Fruit fly (Drosophila melanogaster) whole organism, embryonic: ENCODE results near the gene CG3119.

Experiments used
- BEAF-32 ChIP-seq: fragments of 200-800 bp; sonication (Bioruptor generic); optimal IDR thresholded peaks from 3 replicates; lab custom pipeline; 2017; ENCODE audit warnings: missing biosample characterization, missing genetic modification characterization, mild to moderate bottlenecking, moderate library complexity, missing genetic modification reagents
- Bgb ChIP-seq: fragments of 200-800 bp; sonication (Bioruptor generic); IDR thresholded peaks from 2 replicates; pipeline ENCODE4 v1.3.6; 2022; ENCODE audit warnings: missing biosample characterization, missing genetic modification characterization; ENCODE audit not compliant: partially characterized antibody
- BtbVII ChIP-seq: fragments of 200-800 bp; sonication (Bioruptor generic); optimal IDR thresholded peaks from 3 replicates; lab custom pipeline; 2017; ENCODE audit warnings: missing biosample characterization, mild to moderate bottlenecking, missing genetic modification characterization
- CG10366 ChIP-seq: fragments of 200-800 bp; sonication (Bioruptor generic); IDR thresholded peaks from 2 replicates; pipeline ENCODE4 v1.3.6; 2022; ENCODE audit warnings: missing biosample characterization, missing genetic modification characterization
- CG11695 ChIP-seq: fragments of 200-800 bp; sonication (Bioruptor generic); IDR thresholded peaks from 3 replicates; pipeline ENCODE4 v1.3.6; 2022; ENCODE audit warnings: missing biosample characterization, missing genetic modification characterization
- CG14860 ChIP-seq: fragments of 200-800 bp; sonication (Bioruptor generic); IDR thresholded peaks from 3 replicates; pipeline ENCODE4 v1.3.6; 2022; ENCODE audit warnings: missing biosample characterization, missing genetic modification characterization; ENCODE audit not compliant: partially characterized antibody
- CG15269 ChIP-seq: fragments of 200-800 bp; sonication (Bioruptor generic); optimal IDR thresholded peaks from 2 replicates; lab custom pipeline; 2018; ENCODE audit warnings: missing biosample characterization, mild to moderate bottlenecking, missing genetic modification characterization, moderate library complexity
- CG1647 ChIP-seq: fragments of 200-800 bp; sonication (Bioruptor generic); optimal IDR thresholded peaks from 3 replicates; lab custom pipeline; 2016; ENCODE audit warnings: missing biosample characterization, missing genetic modification characterization
- CG16863 ChIP-seq: fragments of 200-800 bp; sonication (Bioruptor generic); optimal IDR thresholded peaks from 3 replicates; lab custom pipeline; 2016; ENCODE audit warnings: missing biosample characterization, missing genetic modification characterization
- CG18011 ChIP-seq: fragments of 200-800 bp; sonication (Bioruptor generic); optimal IDR thresholded peaks from 2 replicates; lab custom pipeline; 2017; ENCODE audit warnings: missing biosample characterization, missing genetic modification characterization, mild to moderate bottlenecking, moderate library complexity, missing genotype
- CG18262 ChIP-seq: fragments of 200-800 bp; optimal IDR thresholded peaks from 3 replicates; lab custom pipeline; 2019; ENCODE audit warnings: missing biosample characterization, mild to moderate bottlenecking, missing genetic modification characterization, moderate library complexity
- CG2199 ChIP-seq: fragments of 200-800 bp; sonication (Bioruptor generic); IDR thresholded peaks from 3 replicates; pipeline ENCODE4 v1.3.6; 2022; ENCODE audit warnings: missing biosample characterization, missing genetic modification characterization
- CG34376 ChIP-seq: fragments of 200-800 bp; sonication (Bioruptor generic); optimal IDR thresholded peaks from 2 replicates; lab custom pipeline; 2018; ENCODE audit warnings: missing biosample characterization, mild to moderate bottlenecking, missing genetic modification characterization
- CG4282 ChIP-seq: fragments of 200-800 bp; sonication (Bioruptor generic); optimal IDR thresholded peaks from 2 replicates; lab custom pipeline; 2016; ENCODE audit warnings: missing biosample characterization, missing genetic modification characterization
- CG4404 ChIP-seq: fragments of 200-800 bp; sonication (Bioruptor generic); IDR thresholded peaks from 2 replicates; pipeline ENCODE4 v1.3.6; 2022; ENCODE audit warnings: missing biosample characterization, missing genetic modification characterization
- CG6254 ChIP-seq: fragments of 200-800 bp; sonication (Bioruptor generic); optimal IDR thresholded peaks from 3 replicates; lab custom pipeline; 2017; ENCODE audit warnings: mild to moderate bottlenecking, missing biosample characterization, missing genetic modification reagents, missing genetic modification characterization
- CG6791 ChIP-seq: fragments of 200-800 bp; sonication (Bioruptor generic); IDR thresholded peaks from 3 replicates; pipeline ENCODE4 v1.3.6; 2022; ENCODE audit warnings: missing biosample characterization, missing genetic modification characterization; ENCODE audit not compliant: partially characterized antibody
- CG6813 ChIP-seq: fragments of 200-800 bp; sonication (Bioruptor generic); optimal IDR thresholded peaks from 2 replicates; lab custom pipeline; 2017; ENCODE audit warnings: missing biosample characterization, missing genetic modification characterization, mild to moderate bottlenecking, moderate library complexity, missing genetic modification reagents
- Chrac-16 ChIP-seq: fragments of 200-800 bp; sonication (Bioruptor generic); optimal IDR thresholded peaks from 3 replicates; lab custom pipeline; 2016; ENCODE audit warnings: missing biosample characterization, missing genetic modification characterization
- Deaf1 ChIP-seq: fragments of 200-800 bp; optimal IDR thresholded peaks from 3 replicates; lab custom pipeline; 2019; ENCODE audit warnings: missing biosample characterization, mild to moderate bottlenecking, missing genetic modification characterization, moderate library complexity
- Dref ChIP-seq: fragments of 200-800 bp; sonication (Bioruptor generic); IDR thresholded peaks from 2 replicates; pipeline ENCODE4 v1.3.6; 2022; ENCODE audit warnings: missing biosample characterization, missing genetic modification characterization
- E2f1 ChIP-seq: fragments of 200-800 bp; sonication (Bioruptor generic); IDR thresholded peaks from 2 replicates; pipeline ENCODE4 v1.3.6; 2022; ENCODE audit warnings: missing biosample characterization, missing genetic modification characterization
- GATAe ChIP-seq: fragments of 200-800 bp; sonication (Bioruptor generic); conservative IDR thresholded peaks from 2 replicates; pipeline ENCODE4 v1.3.6; 2022; ENCODE audit warnings: missing biosample characterization, missing genetic modification characterization
- H2.0 ChIP-seq: fragments of 200-800 bp; sonication (Bioruptor generic); IDR thresholded peaks from 2 replicates; pipeline ENCODE4 v1.3.6; 2022; ENCODE audit warnings: missing biosample characterization, missing genetic modification characterization
- Hand ChIP-seq: fragments of 200-800 bp; sonication (Bioruptor generic); optimal IDR thresholded peaks from 2 replicates; lab custom pipeline; 2017; ENCODE audit warnings: mild to moderate bottlenecking, missing biosample characterization, missing genetic modification reagents, missing genetic modification characterization
- Hey ChIP-seq: fragments of 200-800 bp; sonication (Bioruptor generic); optimal IDR thresholded peaks from 3 replicates; lab custom pipeline; 2018; ENCODE audit warnings: missing biosample characterization, mild to moderate bottlenecking, missing genetic modification characterization
- HmgZ ChIP-seq: fragments of 200-800 bp; sonication (Bioruptor generic); optimal IDR thresholded peaks from 2 replicates; lab custom pipeline; 2018; ENCODE audit warnings: missing biosample characterization, mild to moderate bottlenecking, missing genetic modification characterization
- Sry-δ ChIP-seq: fragments of 200-800 bp; sonication (Bioruptor generic); optimal IDR thresholded peaks from 2 replicates; lab custom pipeline; 2016; ENCODE audit warnings: missing biosample characterization, missing genetic modification characterization
- Trl ChIP-seq, 3 experiments: fragments of >200 bp in 2 of 3; fragments of 200-800 bp in 1 of 3; sonication (Bioruptor generic) in 1 of 3; optimal IDR thresholded peaks; 2 replicates in 1 of 3; 3 replicates in 2 of 3; lab custom pipeline; 2016 to 2017; ENCODE audit warnings: missing biosample characterization in 1 of 3, missing genetic modification characterization in 1 of 3
- bbx ChIP-seq: fragments of 200-800 bp; sonication (Bioruptor generic); IDR thresholded peaks from 2 replicates; pipeline ENCODE4 v1.3.6; 2022; ENCODE audit warnings: missing biosample characterization, missing genetic modification characterization; ENCODE audit not compliant: partially characterized antibody
- chif ChIP-seq, 2 experiments: fragments of 200-800 bp; sonication (Bioruptor generic); optimal IDR thresholded peaks; 3 replicates each; lab custom pipeline; 2016; ENCODE audit warnings: missing biosample characterization in 2 of 2, missing genetic modification characterization in 2 of 2
- chinmo ChIP-seq: fragments of 200-800 bp; sonication (Bioruptor generic); IDR thresholded peaks from 4 replicates; pipeline ENCODE4 v1.3.6; 2022; ENCODE audit warnings: missing biosample characterization, missing genetic modification characterization; ENCODE audit not compliant: partially characterized antibody
- dmrt11E ChIP-seq: fragments of 200-800 bp; sonication (Bioruptor generic); optimal IDR thresholded peaks from 3 replicates; lab custom pipeline; 2018; ENCODE audit warnings: missing biosample characterization, mild to moderate bottlenecking, missing genetic modification characterization, moderate library complexity
- dysf ChIP-seq: fragments of 200-800 bp; sonication (Bioruptor generic); IDR thresholded peaks from 3 replicates; pipeline ENCODE4 v1.3.6; 2022; ENCODE audit warnings: missing biosample characterization, missing genetic modification characterization
- exex ChIP-seq: fragments of 200-800 bp; sonication (Bioruptor generic); optimal IDR thresholded peaks from 4 replicates; lab custom pipeline; 2018; ENCODE audit warnings: missing biosample characterization, mild to moderate bottlenecking, missing genetic modification characterization, moderate library complexity
- gcm2 ChIP-seq: fragments of 200-800 bp; sonication (Bioruptor generic); optimal IDR thresholded peaks from 2 replicates; lab custom pipeline; 2016; ENCODE audit warnings: missing biosample characterization, missing genetic modification characterization
- grn ChIP-seq: fragments of 200-800 bp; sonication (Bioruptor generic); optimal IDR thresholded peaks from 3 replicates; lab custom pipeline; 2017; ENCODE audit warnings: missing biosample characterization, missing genetic modification characterization
- jing ChIP-seq: fragments of 200-800 bp; sonication (Bioruptor generic); optimal IDR thresholded peaks from 2 replicates; lab custom pipeline; 2018; ENCODE audit warnings: missing biosample characterization, mild to moderate bottlenecking, missing genetic modification characterization
- mirr ChIP-seq: fragments of 200-800 bp; sonication (Bioruptor generic); optimal IDR thresholded peaks from 3 replicates; lab custom pipeline; 2018; ENCODE audit warnings: missing biosample characterization, mild to moderate bottlenecking, missing genetic modification characterization
- psq ChIP-seq: fragments of 200-800 bp; sonication (Bioruptor generic); optimal IDR thresholded peaks from 2 replicates; lab custom pipeline; 2017; ENCODE audit warnings: missing biosample characterization, missing genetic modification characterization
- sd ChIP-seq: fragments of 200-800 bp; sonication (Bioruptor generic); optimal IDR thresholded peaks from 3 replicates; lab custom pipeline; 2018; ENCODE audit warnings: missing biosample characterization, mild to moderate bottlenecking, missing genetic modification characterization, moderate library complexity
- sens ChIP-seq: fragments of 200-800 bp; sonication (Bioruptor generic); peaks from one replicate; lab custom pipeline; 2016; ENCODE audit warnings: missing biosample characterization, missing genetic modification characterization
- sens-2 ChIP-seq: fragments of 200-800 bp; sonication (Bioruptor generic); IDR thresholded peaks from 2 replicates; pipeline ENCODE4 v1.3.6; 2022; ENCODE audit warnings: missing biosample characterization, missing genetic modification characterization
- slbo ChIP-seq: fragments of 200-800 bp; sonication (Bioruptor generic); IDR thresholded peaks from 2 replicates; pipeline ENCODE4 v1.3.6; 2022; ENCODE audit warnings: missing biosample characterization, missing genetic modification characterization
- stc ChIP-seq: fragments of 200-800 bp; sonication (Bioruptor generic); IDR thresholded peaks from 2 replicates; pipeline ENCODE4 v1.3.6; 2022; ENCODE audit warnings: missing biosample characterization, missing genetic modification characterization
- sug ChIP-seq: fragments of 200-800 bp; optimal IDR thresholded peaks from 2 replicates; lab custom pipeline; 2019; ENCODE audit warnings: missing biosample characterization, mild to moderate bottlenecking, missing genetic modification characterization, moderate library complexity
- tap ChIP-seq: fragments of 200-800 bp; optimal IDR thresholded peaks from 3 replicates; lab custom pipeline; 2019; ENCODE audit warnings: missing biosample characterization, mild to moderate bottlenecking, missing genetic modification characterization, moderate library complexity
- wek ChIP-seq: fragments of 200-800 bp; sonication (Bioruptor generic); optimal IDR thresholded peaks from 3 replicates; lab custom pipeline; 2018; ENCODE audit warnings: missing biosample characterization, mild to moderate bottlenecking, missing genetic modification characterization, moderate library complexity
- z ChIP-seq: fragments of 200-800 bp; sonication (Bioruptor generic); IDR thresholded peaks from 3 replicates; pipeline ENCODE4 v1.3.6; 2022; ENCODE audit warnings: missing biosample characterization, missing genetic modification characterization

CG3119 gene

dm6 chr2L:2865560-2866309 lies 28.1 kb upstream of the CG3119 start:
- TF ChIP-seq Dref (no peak), sens-2 (GFP tag; lab: Robert Waterston, UW) (no peak), z (GFP tag; lab: Robert Waterston, UW) (no peak), mirr (GFP tag; lab: Kevin White, UChicago) (peak; percentile 80), Hey (tag; lab: Kevin White, UChicago) (peak; percentile 39), dysf (no peak), CG18011 (GFP tag; lab: Kevin White, UChicago) (peak; percentile 37), CG14860 (no peak), sug (tag; lab: Kevin White, UChicago) (peak; percentile 69), CG6791 (no peak), E2f1 (no peak), wek (no peak), bbx (GFP tag; lab: Robert Waterston, UW) (no peak), BtbVII (no peak), CG1647 (GFP tag; lab: Kevin White, UChicago) (no peak), Deaf1 (tag; lab: Kevin White, UChicago) (peak; percentile 66), tap (no peak), exex (tag; lab: Kevin White, UChicago) (peak; percentile 93), sd (tag; lab: Kevin White, UChicago) (peak; percentile 26), CG6254 (GFP tag; lab: Kevin White, UChicago) (no peak), slbo (GFP tag; lab: Robert Waterston, UW) (no peak), Bgb (GFP tag; lab: Robert Waterston, UW) (no peak), BEAF-32 (GFP tag; lab: Kevin White, UChicago) (peak; percentile 23), grn (GFP tag; lab: Kevin White, UChicago) (peak; percentile 52), CG6813 (no peak), sens (GFP tag; lab: Kevin White, UChicago) (peak; percentile 10), CG11695 (GFP tag; lab: Robert Waterston, UW) (no peak), CG10366 (GFP tag; lab: Robert Waterston, UW) (no peak), H2.0 (GFP tag; lab: Robert Waterston, UW) (no peak), jing (GFP tag; lab: Kevin White, UChicago) (no peak), Chrac-16 (GFP tag; lab: Kevin White, UChicago) (no peak), CG16863 (GFP tag; lab: Kevin White, UChicago) (no peak), chinmo (GFP tag; lab: Robert Waterston, UW) (0 out of 4 replicates have a peak, but pooled peaks have one; percentile 5), Hand (no peak), psq (GFP tag; lab: Kevin White, UChicago) (no peak), gcm2 (GFP tag; lab: Kevin White, UChicago) (no peak), CG34376 (GFP tag; lab: Kevin White, UChicago) (peak; percentile 57), CG18262 (no peak), GATAe (GFP tag; lab: Robert Waterston, UW) (0 out of 2 replicates have a peak, but pooled peaks have one; percentile 30), stc (GFP tag; lab: Robert Waterston, UW) (no peak), Trl (optimal IDR thresholded peaks at IDR 0.05; lab: Kevin White, UChicago) (no peak), Trl (GFP tag; optimal IDR thresholded peaks at IDR 0.05; lab: Kevin White, UChicago) (no peak), CG2199 (GFP tag; lab: Robert Waterston, UW) (no peak), HmgZ (tag; lab: Kevin White, UChicago) (peak; percentile 37), dmrt11E (tag; lab: Kevin White, UChicago) (no peak), chif (GFP tag; optimal IDR thresholded peaks at IDR 0.05; lab: Kevin White, UChicago) (no peak), CG4404 (GFP tag; lab: Robert Waterston, UW) (no peak), CG15269 (tag; lab: Kevin White, UChicago) (no peak), Sry-δ (GFP tag; lab: Kevin White, UChicago) (peak; percentile 0), CG4282 (no peak)
